In genomic region chr2L:18469544-18470109, dm6 we compare ENCODE assay signal across 5 fruit fly cellular contexts.
TF ChIP-seq lines count a peak whose summit lies in the region.

No protein-coding gene starts in this region.

- TF ChIP-seq CTCF in whole organism, embryonic (GFP tag; optimal IDR thresholded peaks at IDR 0.05; lab: Kevin White, UChicago) = no peak

TF ChIP-seq in whole organism, 6 proteins besides CTCF, POLR2A, EP300 and RAD21:
- TF ChIP-seq pan (optimal IDR thresholded peaks at IDR 0.05; lab: Kevin White, UChicago) (peak; percentile 37), EcR (GFP tag; optimal IDR thresholded peaks at IDR 0.05; lab: Kevin White, UChicago) (peak in 1 of 2 experiments; percentile 65), usp (GFP tag; optimal IDR thresholded peaks at IDR 0.05; lab: Kevin White, UChicago) (no peak)
TF ChIP-seq in whole organism: peak in this region for 2.

TF ChIP-seq in whole organism, embryonic, 481 proteins besides CTCF, POLR2A, EP300 and RAD21:
- no peak for TF ChIP-seq vnd (GFP tag; IDR thresholded peaks at IDR 0.05; lab: Robert Waterston, UW; ENCODE audit: partially characterized antibody)
- no peak for TF ChIP-seq CG12942 (GFP tag; optimal IDR thresholded peaks at IDR 0.05; lab: Kevin White, UChicago)
- TF ChIP-seq nom (GFP tag; optimal IDR thresholded peaks at IDR 0.05; lab: Kevin White, UChicago) = peak; percentile 15
- no peak for TF ChIP-seq her (GFP tag; optimal IDR thresholded peaks at IDR 0.05; lab: Kevin White, UChicago)

TF ChIP-seq in whole organism, prepupa, 60 proteins besides CTCF, POLR2A, EP300 and RAD21 (continues in another document):
- TF ChIP-seq CG34406 (GFP tag; optimal IDR thresholded peaks at IDR 0.05; lab: Kevin White, UChicago) (no peak), CG3919 (GFP tag; optimal IDR thresholded peaks at IDR 0.05; lab: Kevin White, UChicago) (no peak), CG6808 (GFP tag; optimal IDR thresholded peaks at IDR 0.05; lab: Kevin White, UChicago) (peak; percentile 42), CG10669 (GFP tag; optimal IDR thresholded peaks at IDR 0.05; lab: Kevin White, UChicago) (no peak), CG16779 (tag; optimal IDR thresholded peaks at IDR 0.05; lab: Kevin White, UChicago) (no peak), acj6 (GFP tag; optimal IDR thresholded peaks at IDR 0.05; lab: Kevin White, UChicago) (no peak), dsx (GFP tag; optimal IDR thresholded peaks at IDR 0.05; lab: Kevin White, UChicago; ENCODE audit: poor library complexity, severe bottlenecking) (peak; percentile 43), CG8119 (GFP tag; IDR thresholded peaks at IDR 0.05; lab: Robert Waterston, UW) (no peak), Met (GFP tag; optimal IDR thresholded peaks at IDR 0.05; lab: Kevin White, UChicago) (no peak), Eip78C (GFP tag; lab: Kevin White, UChicago) (peak; percentile 56), CG1621 (tag; optimal IDR thresholded peaks at IDR 0.05; lab: Kevin White, UChicago) (no peak), eg (GFP tag; IDR thresholded peaks at IDR 0.05; lab: Robert Waterston, UW) (0 out of 3 replicates have a peak, but pooled peaks have one; percentile 8), achi (GFP tag; optimal IDR thresholded peaks at IDR 0.05; lab: Kevin White, UChicago) (no peak), topi (GFP tag; optimal IDR thresholded peaks at IDR 0.05; lab: Kevin White, UChicago) (no peak), net (GFP tag; optimal IDR thresholded peaks at IDR 0.05; lab: Kevin White, UChicago) (no peak), dac (GFP tag; optimal IDR thresholded peaks at IDR 0.05; lab: Kevin White, UChicago) (no peak), CG6163 (GFP tag; IDR thresholded peaks at IDR 0.05; lab: Robert Waterston, UW) (no peak; the same call in 2 of the 3 replicates), fkh (GFP tag; optimal IDR thresholded peaks at IDR 0.05; lab: Kevin White, UChicago) (no peak), fd85E (GFP tag; optimal IDR thresholded peaks at IDR 0.05; lab: Kevin White, UChicago) (no peak), CG7368 (GFP tag; optimal IDR thresholded peaks at IDR 0.05; lab: Kevin White, UChicago) (no peak), fd59A (GFP tag; optimal IDR thresholded peaks at IDR 0.05; lab: Kevin White, UChicago) (no peak), ss (GFP tag; optimal IDR thresholded peaks at IDR 0.05; lab: Kevin White, UChicago) (peak; percentile 2 to 27), Ets96B (tag; optimal IDR thresholded peaks at IDR 0.05; lab: Kevin White, UChicago) (no peak), svp (GFP tag; lab: Kevin White, UChicago) (peak; percentile 55), Sox102F (GFP tag; optimal IDR thresholded peaks at IDR 0.05; lab: Kevin White, UChicago) (peak; percentile 21), Hr4 (GFP tag; optimal IDR thresholded peaks at IDR 0.05; lab: Kevin White, UChicago) (no peak), CG6792 (GFP tag; optimal IDR thresholded peaks at IDR 0.05; lab: Kevin White, UChicago) (no peak), Hr38 (GFP tag; optimal IDR thresholded peaks at IDR 0.05; lab: Kevin White, UChicago) (no peak), OdsH (GFP tag; optimal IDR thresholded peaks at IDR 0.05; lab: Kevin White, UChicago) (no peak)

TF ChIP-seq in whole organism, pupa, 21 proteins besides CTCF, POLR2A, EP300 and RAD21:
- TF ChIP-seq EcR (GFP tag; optimal IDR thresholded peaks at IDR 0.05; lab: Kevin White, UChicago) = peak; percentile 91
- TF ChIP-seq CG4496 (GFP tag; IDR thresholded peaks at IDR 0.05; lab: Robert Waterston, UW) = peak; percentile 57; the same call in 1 of the 3 replicates
- TF ChIP-seq Snoo (tag; optimal IDR thresholded peaks at IDR 0.05; lab: Kevin White, UChicago) = peak; percentile 47
- TF ChIP-seq Pif1B (GFP tag; optimal IDR thresholded peaks at IDR 0.05; lab: Kevin White, UChicago) = no peak
TF ChIP-seq in whole organism, pupa: peak in this region for 3.

TF ChIP-seq in whole organism, wandering third instar larva, 38 proteins besides CTCF, POLR2A, EP300 and RAD21:
- TF ChIP-seq HLH106 (tag; optimal IDR thresholded peaks at IDR 0.05; lab: Kevin White, UChicago) = no peak
- peak; percentile 62 for TF ChIP-seq Vsx2 (GFP tag; optimal IDR thresholded peaks at IDR 0.05; lab: Kevin White, UChicago; ENCODE audit: partially characterized antibody)
- no peak for TF ChIP-seq brk (GFP tag; optimal IDR thresholded peaks at IDR 0.05; lab: Kevin White, UChicago)
- peak; percentile 31 for TF ChIP-seq psq (GFP tag; optimal IDR thresholded peaks at IDR 0.05; lab: Kevin White, UChicago)
- no peak for TF ChIP-seq Jra (GFP tag; optimal IDR thresholded peaks at IDR 0.05; lab: Kevin White, UChicago)
TF ChIP-seq in whole organism, wandering third instar larva: peak in this region for 2.
